Worm (Caenorhabditis elegans): ENCODE data around the gene ZK112.4.

DNA sequence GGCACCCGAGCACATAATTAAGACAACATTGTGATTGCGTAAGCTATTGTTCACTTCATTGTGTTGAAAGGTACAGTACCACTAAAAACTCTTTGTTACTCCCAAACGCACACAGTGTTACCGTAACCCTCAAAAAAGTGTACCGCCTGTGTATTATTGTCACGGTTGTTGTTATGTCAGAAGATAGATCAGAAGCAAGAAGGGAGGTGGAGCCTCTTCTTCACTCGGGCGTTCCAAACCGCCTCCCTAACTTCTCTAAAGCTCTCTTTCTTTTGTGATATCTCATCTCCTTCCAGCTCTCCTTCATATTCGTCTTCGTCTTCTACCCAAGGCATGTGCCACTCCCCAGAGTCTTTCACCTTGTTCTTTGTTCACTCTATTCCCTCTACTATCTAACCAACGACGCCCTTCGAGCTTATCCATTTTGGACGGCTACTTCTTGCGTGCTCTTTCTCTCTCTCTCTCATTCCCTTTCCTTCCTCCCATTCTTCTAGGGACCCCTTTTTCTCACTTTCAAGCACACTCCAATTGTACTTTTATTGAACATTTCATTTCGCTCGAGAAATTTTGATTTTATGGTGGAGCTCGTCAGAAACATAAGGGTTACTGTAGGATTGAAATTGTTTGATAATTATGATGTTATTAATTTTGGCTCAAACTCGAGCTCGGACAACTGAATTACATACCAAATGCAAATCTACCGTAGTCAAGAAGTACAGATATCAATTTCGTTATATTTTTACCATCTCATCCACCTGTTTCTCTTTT, 4.1 kb downstream of the ZK112.4 start:
- TF ChIP-seq pha-4 (tag; optimal IDR thresholded peaks at IDR 0.05) (no peak), elt-1 (tag; optimal IDR thresholded peaks at IDR 0.05; ENCODE audit: borderline replicate concordance, insufficient read depth) (no peak), elt-3 (tag; optimal IDR thresholded peaks at IDR 0.05) (no peak), nhr-2 (tag; optimal IDR thresholded peaks at IDR 0.05) (peak; percentile 56), nhr-12 (tag; optimal IDR thresholded peaks at IDR 0.05) (no peak), nhr-76 (tag; optimal IDR thresholded peaks at IDR 0.05) (no peak), nhr-237 (tag; optimal IDR thresholded peaks at IDR 0.05) (no peak), lin-32 (GFP tag; optimal IDR thresholded peaks at IDR 0.05) (no peak), unc-62 (GFP tag; optimal IDR thresholded peaks at IDR 0.05) (no peak), cnd-1 (tag; optimal IDR thresholded peaks at IDR 0.05) (no peak)

Data from whole organism, mixed stage, embryonic.